Fruit fly (Drosophila melanogaster) whole organism, embryonic: Measurements from ENCODE around the gene Polr1F.

Experiments used
- BEAF-32 ChIP-seq: fragments of 200-800 bp; sonication (Bioruptor generic); optimal IDR thresholded peaks from 3 replicates; lab custom pipeline; 2017; ENCODE audit warnings: missing biosample characterization, missing genetic modification characterization, mild to moderate bottlenecking, moderate library complexity, missing genetic modification reagents
- Bgb ChIP-seq: fragments of 200-800 bp; sonication (Bioruptor generic); IDR thresholded peaks from 2 replicates; pipeline ENCODE4 v1.3.6; 2022; ENCODE audit warnings: missing biosample characterization, missing genetic modification characterization; ENCODE audit not compliant: partially characterized antibody
- CG10267 ChIP-seq: fragments of 200-800 bp; sonication (Bioruptor generic); optimal IDR thresholded peaks from 2 replicates; lab custom pipeline; 2018; ENCODE audit warnings: missing biosample characterization, mild to moderate bottlenecking, missing genetic modification characterization, moderate library complexity
- CG12236 ChIP-seq: fragments of 200-800 bp; sonication (Bioruptor generic); optimal IDR thresholded peaks from 2 replicates; lab custom pipeline; 2016; ENCODE audit warnings: missing biosample characterization, missing genetic modification characterization
- CG1233 ChIP-seq: fragments of 200-800 bp; sonication (Bioruptor generic); optimal IDR thresholded peaks from 4 replicates; lab custom pipeline; 2018; ENCODE audit warnings: missing biosample characterization, mild to moderate bottlenecking, missing genetic modification characterization
- CG12391 ChIP-seq: fragments of 200-800 bp; sonication (Bioruptor generic); optimal IDR thresholded peaks from 3 replicates; lab custom pipeline; 2018; ENCODE audit warnings: missing biosample characterization, mild to moderate bottlenecking, missing genetic modification characterization, moderate library complexity
- CG13287 ChIP-seq: fragments of 200-800 bp; sonication (Bioruptor generic); IDR thresholded peaks from 2 replicates; pipeline ENCODE4 v1.3.6; 2022; ENCODE audit warnings: missing biosample characterization, missing genetic modification characterization; ENCODE audit not compliant: partially characterized antibody
- CG14860 ChIP-seq: fragments of 200-800 bp; sonication (Bioruptor generic); IDR thresholded peaks from 3 replicates; pipeline ENCODE4 v1.3.6; 2022; ENCODE audit warnings: missing biosample characterization, missing genetic modification characterization; ENCODE audit not compliant: partially characterized antibody
- CG15479 ChIP-seq: fragments of 200-800 bp; sonication (Bioruptor generic); optimal IDR thresholded peaks from 3 replicates; lab custom pipeline; 2019; ENCODE audit warnings: missing biosample characterization, mild to moderate bottlenecking, missing genetic modification characterization, moderate library complexity
- CG1603 ChIP-seq: fragments of 200-800 bp; sonication (Bioruptor generic); optimal IDR thresholded peaks from 2 replicates; lab custom pipeline; 2019; ENCODE audit warnings: missing biosample characterization, mild to moderate bottlenecking, missing genetic modification characterization, moderate library complexity
- CG17186 ChIP-seq: fragments of 200-800 bp; sonication (Bioruptor generic); optimal IDR thresholded peaks from 3 replicates; lab custom pipeline; 2017; ENCODE audit warnings: missing biosample characterization, missing genetic modification reagents, missing genetic modification characterization
- CG17612 ChIP-seq: fragments of 200-800 bp; sonication (Bioruptor generic); IDR thresholded peaks from 2 replicates; pipeline ENCODE4 v1.3.6; 2022; ENCODE audit warnings: missing biosample characterization, missing genetic modification characterization
- CG18619 ChIP-seq: fragments of 200-800 bp; sonication (Bioruptor generic); optimal IDR thresholded peaks from 3 replicates; lab custom pipeline; 2017; ENCODE audit warnings: missing biosample characterization, mild to moderate bottlenecking, missing genetic modification characterization
- CG2678 ChIP-seq: fragments of 200-800 bp; sonication (Bioruptor generic); optimal IDR thresholded peaks from 3 replicates; lab custom pipeline; 2019; ENCODE audit warnings: missing biosample characterization, mild to moderate bottlenecking, missing genetic modification characterization, moderate library complexity
- CG2712 ChIP-seq: fragments of 200-800 bp; optimal IDR thresholded peaks from 3 replicates; lab custom pipeline; 2019; ENCODE audit warnings: missing biosample characterization, mild to moderate bottlenecking, missing genetic modification characterization, moderate library complexity
- CG32772 ChIP-seq: fragments of 200-800 bp; sonication (Bioruptor generic); IDR thresholded peaks from 2 replicates; pipeline ENCODE4 v1.3.6; 2022; ENCODE audit warnings: missing biosample characterization, missing genetic modification characterization
- CG34422 ChIP-seq: fragments of 200-800 bp; sonication (Bioruptor generic); IDR thresholded peaks from 3 replicates; pipeline ENCODE4 v1.3.6; 2022; ENCODE audit warnings: missing biosample characterization, missing genetic modification characterization
- CG4282 ChIP-seq: fragments of 200-800 bp; sonication (Bioruptor generic); optimal IDR thresholded peaks from 2 replicates; lab custom pipeline; 2016; ENCODE audit warnings: missing biosample characterization, missing genetic modification characterization
- CG7963 ChIP-seq: fragments of 200-800 bp; sonication (Bioruptor generic); IDR thresholded peaks from 3 replicates; pipeline ENCODE4 v1.3.6; 2022; ENCODE audit warnings: missing biosample characterization, missing genetic modification characterization; ENCODE audit not compliant: partially characterized antibody
- CG7987 ChIP-seq: fragments of 200-800 bp; sonication (Bioruptor generic); optimal IDR thresholded peaks from 2 replicates; lab custom pipeline; 2018; ENCODE audit warnings: missing biosample characterization, mild to moderate bottlenecking, missing genetic modification characterization, moderate library complexity
- CG8478 ChIP-seq: fragments of >200 bp; optimal IDR thresholded peaks from 2 replicates; lab custom pipeline; 2018
- CG9437 ChIP-seq: fragments of 200-800 bp; sonication (Bioruptor generic); optimal IDR thresholded peaks from 2 replicates; lab custom pipeline; 2018; ENCODE audit warnings: missing biosample characterization, mild to moderate bottlenecking, missing genetic modification characterization
- Dbx ChIP-seq: fragments of 200-800 bp; sonication (Bioruptor generic); IDR thresholded peaks from 3 replicates; pipeline ENCODE4 v1.3.6; 2022; ENCODE audit warnings: missing biosample characterization, missing genetic modification characterization
- Eip74EF ChIP-seq, 2 experiments: fragments of 200-800 bp in 1 of 2; fragments of >200 bp in 1 of 2; sonication (Bioruptor generic) in 1 of 2; optimal IDR thresholded peaks; 2 replicates each; lab custom pipeline; 2017 to 2019; ENCODE audit warnings: missing biosample characterization in 2 of 2, missing genetic modification characterization in 2 of 2, mild to moderate bottlenecking in 1 of 2, moderate library complexity in 1 of 2
- Fer1 ChIP-seq: fragments of 200-800 bp; sonication (Bioruptor generic); optimal IDR thresholded peaks from 2 replicates; lab custom pipeline; 2017; ENCODE audit warnings: missing biosample characterization, mild to moderate bottlenecking, missing genetic modification characterization
- Jarid2 ChIP-seq: fragments of 200-800 bp; sonication (Bioruptor generic); optimal IDR thresholded peaks from 3 replicates; lab custom pipeline; 2017; ENCODE audit warnings: mild to moderate bottlenecking, missing biosample characterization, missing genetic modification reagents, missing genetic modification characterization
- Lim3 ChIP-seq: fragments of 200-800 bp; sonication (Bioruptor generic); IDR thresholded peaks from 2 replicates; pipeline ENCODE4 v1.3.6; 2022; ENCODE audit warnings: missing biosample characterization, missing genetic modification characterization
- MESR4 ChIP-seq: fragments of 200-800 bp; sonication (Bioruptor generic); optimal IDR thresholded peaks from 2 replicates; lab custom pipeline; 2018; ENCODE audit warnings: missing biosample characterization, mild to moderate bottlenecking, missing genetic modification characterization, moderate library complexity
- Med ChIP-seq: fragments of 200-800 bp; sonication (Bioruptor generic); peaks from one replicate; lab custom pipeline; 2016; ENCODE audit warnings: missing biosample characterization, missing genetic modification characterization, mild to moderate bottlenecking, inconsistent platforms, moderate library complexity
- Nf-YC ChIP-seq: fragments of 200-800 bp; optimal IDR thresholded peaks from 3 replicates; lab custom pipeline; 2019; ENCODE audit warnings: missing biosample characterization, mild to moderate bottlenecking, missing genetic modification characterization, moderate library complexity
- Opbp ChIP-seq: fragments of 200-800 bp; sonication (Bioruptor generic); IDR thresholded peaks from 3 replicates; pipeline ENCODE4 v1.3.6; 2022; ENCODE audit warnings: missing biosample characterization, missing genetic modification characterization; ENCODE audit not compliant: partially characterized antibody
- Optix ChIP-seq: fragments of 200-800 bp; sonication (Bioruptor generic); IDR thresholded peaks from 3 replicates; pipeline ENCODE4 v1.3.6; 2022; ENCODE audit warnings: missing biosample characterization, missing genetic modification characterization
- Sry-β ChIP-seq: fragments of 200-800 bp; sonication (Bioruptor generic); optimal IDR thresholded peaks from 2 replicates; lab custom pipeline; 2018; ENCODE audit warnings: missing biosample characterization, mild to moderate bottlenecking, missing genetic modification characterization, moderate library complexity
- cg ChIP-seq: fragments of 200-800 bp; sonication (Bioruptor generic); optimal IDR thresholded peaks from 3 replicates; lab custom pipeline; 2019; ENCODE audit warnings: missing biosample characterization, mild to moderate bottlenecking, missing genetic modification characterization, moderate library complexity
- chinmo ChIP-seq: fragments of 200-800 bp; sonication (Bioruptor generic); IDR thresholded peaks from 4 replicates; pipeline ENCODE4 v1.3.6; 2022; ENCODE audit warnings: missing biosample characterization, missing genetic modification characterization; ENCODE audit not compliant: partially characterized antibody
- crol ChIP-seq: fragments of 200-800 bp; sonication (Bioruptor generic); IDR thresholded peaks from 2 replicates; pipeline ENCODE4 v1.3.6; 2022; ENCODE audit warnings: missing biosample characterization, missing genetic modification characterization
- lbe ChIP-seq: fragments of 200-800 bp; sonication (Bioruptor generic); optimal IDR thresholded peaks from 2 replicates; lab custom pipeline; 2016; ENCODE audit warnings: missing biosample characterization, mild to moderate bottlenecking, missing genetic modification characterization
- mld ChIP-seq: fragments of 200-800 bp; sonication (Bioruptor generic); IDR thresholded peaks from 3 replicates; pipeline ENCODE4 v1.3.6; 2022; ENCODE audit warnings: missing biosample characterization, missing genetic modification characterization; ENCODE audit not compliant: partially characterized antibody
- pzg ChIP-seq: fragments of 200-800 bp; sonication (Bioruptor generic); optimal IDR thresholded peaks from 3 replicates; lab custom pipeline; 2018; ENCODE audit warnings: missing biosample characterization, mild to moderate bottlenecking, missing genetic modification characterization, moderate library complexity
- rib ChIP-seq: fragments of 200-800 bp; sonication (Bioruptor generic); IDR thresholded peaks from 2 replicates; pipeline ENCODE4 v1.3.6; 2022; ENCODE audit warnings: missing biosample characterization, missing genetic modification characterization
- sna ChIP-seq: fragments of 200-800 bp; sonication (Bioruptor generic); IDR thresholded peaks from 2 replicates; pipeline ENCODE4 v1.3.6; 2022; ENCODE audit warnings: missing biosample characterization, missing genetic modification characterization; ENCODE audit not compliant: partially characterized antibody
- tna ChIP-seq: fragments of 200-800 bp; sonication (Bioruptor generic); IDR thresholded peaks from 2 replicates; pipeline ENCODE4 v1.3.6; 2022; ENCODE audit warnings: missing biosample characterization, missing genetic modification characterization; ENCODE audit not compliant: partially characterized antibody
- zfh2 ChIP-seq: fragments of 200-800 bp; sonication (Bioruptor generic); optimal IDR thresholded peaks from 2 replicates; lab custom pipeline; 2016; ENCODE audit warnings: missing biosample characterization, missing genetic modification characterization

Gene Polr1F

dm6 chr2L:6919850-6920660, 12.4 kb upstream of the Polr1F start, which contains the start of gene x16 (continued):
- TF ChIP-seq CG14860 (GFP tag; lab: Robert Waterston, UW) (no peak), Lim3 (GFP tag; lab: Robert Waterston, UW) (no peak), Jarid2 (GFP tag; lab: Kevin White, UChicago) (no peak), CG32772 (GFP tag; lab: Robert Waterston, UW) (no peak), CG12236 (no peak)

DNA sequence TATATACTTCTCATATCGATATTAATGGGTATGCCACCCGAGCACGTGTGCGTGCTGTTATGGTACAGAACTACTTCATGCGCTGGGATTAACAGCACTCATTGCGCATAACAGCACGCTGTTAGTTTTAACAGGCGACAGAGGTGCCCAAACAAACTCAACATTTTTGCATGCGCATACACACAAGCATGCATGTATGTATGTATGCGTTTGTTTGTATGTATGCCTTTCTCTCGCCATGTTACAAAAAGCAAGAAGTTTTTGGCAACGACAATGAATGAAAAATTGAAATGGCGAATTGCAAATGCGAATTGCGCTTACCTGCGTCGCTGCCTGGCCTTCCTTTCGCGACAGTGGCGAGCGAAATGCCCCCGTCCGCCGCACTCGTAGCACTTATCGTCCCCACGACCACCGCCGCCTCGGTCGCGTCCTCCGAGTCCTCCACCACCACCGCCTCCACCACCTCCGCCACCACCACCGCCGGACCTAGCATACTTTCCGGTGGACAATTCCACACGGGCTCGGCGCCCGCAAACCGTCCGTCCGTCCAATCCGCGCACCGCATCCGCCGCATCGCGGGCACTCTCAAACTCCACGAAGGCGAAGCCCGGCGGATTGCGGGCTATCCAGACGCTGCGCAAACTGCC, 11.7 kb upstream of the Polr1F start:
- TF ChIP-seq Bgb (GFP tag; lab: Robert Waterston, UW) (0 out of 2 replicates have a peak, but pooled peaks have one; percentile 15), CG17186 (GFP tag; lab: Kevin White, UChicago) (peak; percentile 99), CG34422 (GFP tag; lab: Robert Waterston, UW) (peak; percentile 22; the same call in 1 of the 3 replicates), CG15479 (peak; percentile 63), CG7987 (GFP tag; lab: Kevin White, UChicago) (peak; percentile 4), CG1233 (GFP tag; lab: Kevin White, UChicago) (peak; percentile 8), cg (GFP tag; lab: Kevin White, UChicago) (peak; percentile 95), tna (GFP tag; lab: Robert Waterston, UW) (peak; percentile 27; the same call in 1 of the 2 replicates), lbe (peak; percentile 11), CG12391 (peak; percentile 27), pzg (GFP tag; lab: Kevin White, UChicago) (peak; percentile 49), Med (peak; percentile 1), CG2712 (peak; percentile 40), Eip74EF (GFP tag; optimal IDR thresholded peaks at IDR 0.05; lab: Kevin White, UChicago) (no peak), Fer1 (GFP tag; lab: Kevin White, UChicago) (no peak), Optix (GFP tag; lab: Robert Waterston, UW) (no peak), Opbp (GFP tag; lab: Robert Waterston, UW) (0 out of 3 replicates have a peak, but pooled peaks have one; percentile 33), CG1603 (peak; percentile 7), CG2678 (tag; lab: Kevin White, UChicago) (peak; percentile 39), CG9437 (GFP tag; lab: Kevin White, UChicago) (peak; percentile 18), CG8478 (no peak), MESR4 (GFP tag; lab: Kevin White, UChicago) (peak; percentile 32), chinmo (GFP tag; lab: Robert Waterston, UW) (0 out of 4 replicates have a peak, but pooled peaks have one; percentile 45), zfh2 (no peak), Sry-β (peak; percentile 15), Dbx (GFP tag; lab: Robert Waterston, UW) (0 out of 3 replicates have a peak, but pooled peaks have one; percentile 12), CG4282 (GFP tag; lab: Kevin White, UChicago) (no peak), CG10267 (tag; lab: Kevin White, UChicago) (peak; percentile 9), CG18619 (peak; percentile 16), sna (GFP tag; lab: Robert Waterston, UW) (0 out of 2 replicates have a peak, but pooled peaks have one; percentile 10), Nf-YC (tag; lab: Kevin White, UChicago) (peak; percentile 54), CG17612 (GFP tag; lab: Robert Waterston, UW) (no peak), BEAF-32 (GFP tag; lab: Kevin White, UChicago) (no peak), CG13287 (GFP tag; lab: Robert Waterston, UW) (peak; percentile 10; the same call in 1 of the 2 replicates), rib (peak; percentile 69; the same call in 1 of the 2 replicates), CG7963 (GFP tag; lab: Robert Waterston, UW) (0 out of 3 replicates have a peak, but pooled peaks have one; percentile 12), mld (GFP tag; lab: Robert Waterston, UW) (0 out of 3 replicates have a peak, but pooled peaks have one; percentile 33), crol (GFP tag; lab: Robert Waterston, UW) (peak; percentile 77; the same call in 1 of the 2 replicates)
